Worm (Caenorhabditis elegans) whole organism, midembryonic: ENCODE data around the gene C01C4.3.

Experiments
- cog-1 ChIP-seq: sonication (generic microtip); optimal IDR thresholded peaks from 2 replicates; lab custom pipeline; 2016; ENCODE audit warnings: missing genetic modification characterization, missing compliant biosample characterization
- flt-1 ChIP-seq: fragments of 200-800 bp; sonication (Bioruptor generic); IDR thresholded peaks from 2 replicates; pipeline ENCODE4 v1.3.6; 2022; ENCODE audit warnings: missing genetic modification characterization, missing compliant biosample characterization
- med-1 ChIP-seq: sonication (generic microtip); optimal IDR thresholded peaks from 2 replicates; lab custom pipeline; 2017; ENCODE audit warnings: missing genetic modification characterization, mild to moderate bottlenecking, missing compliant biosample characterization, antibody characterized with exemption, missing genetic modification reagents; ENCODE audit not compliant: insufficient read depth
- tab-1 ChIP-seq: fragments of 200-800 bp; sonication (Bioruptor generic); IDR thresholded peaks from 2 replicates; pipeline ENCODE4 v1.3.6; 2022; ENCODE audit warnings: missing genetic modification characterization, missing compliant biosample characterization

- TF ChIP-seq med-1 (GFP tag; lab: Kevin White, UChicago), result no peak
- TF ChIP-seq cog-1 (tag; lab: Kevin White, UChicago), result no peak
- TF ChIP-seq flt-1 (GFP tag; lab: Robert Waterston, UW), result no peak
- TF ChIP-seq tab-1 (GFP tag; lab: Robert Waterston, UW), result no peak
These were observed 65.7 kb downstream of the C01C4.3 start, which contains the start of gene T14G12.11 for ce11 chrX:3762410-3762809.
